Worm (Caenorhabditis elegans): ENCODE data around the gene C48B4.10.

- TF ChIP-seq flt-1 (GFP tag; IDR thresholded peaks at IDR 0.05), result peak; percentile 49
- TF ChIP-seq tab-1 (GFP tag; IDR thresholded peaks at IDR 0.05), result no peak
Measured at ce11 chrIII:9523581-9523980, 40.7 kb downstream of the C48B4.10 start, which contains the start of gene mrps-23.
